Fruit fly (Drosophila melanogaster) whole organism, embryonic: ENCODE measurements around the gene qm.

Source experiments
- Abd-B ChIP-seq: fragments of 200-800 bp; sonication (Bioruptor generic); optimal IDR thresholded peaks from 2 replicates; lab custom pipeline; 2018; ENCODE audit warnings: missing biosample characterization, mild to moderate bottlenecking, missing genetic modification characterization, moderate library complexity
- Bteb2 ChIP-seq: fragments of 200-800 bp; sonication (Bioruptor generic); optimal IDR thresholded peaks from 2 replicates; lab custom pipeline; 2016; ENCODE audit warnings: missing biosample characterization, missing genetic modification characterization
- CG11695 ChIP-seq: fragments of 200-800 bp; sonication (Bioruptor generic); IDR thresholded peaks from 3 replicates; pipeline ENCODE4 v1.3.6; 2022; ENCODE audit warnings: missing biosample characterization, missing genetic modification characterization
- CG12236 ChIP-seq: fragments of 200-800 bp; sonication (Bioruptor generic); optimal IDR thresholded peaks from 2 replicates; lab custom pipeline; 2016; ENCODE audit warnings: missing biosample characterization, missing genetic modification characterization
- CG15479 ChIP-seq: fragments of 200-800 bp; sonication (Bioruptor generic); optimal IDR thresholded peaks from 3 replicates; lab custom pipeline; 2019; ENCODE audit warnings: missing biosample characterization, mild to moderate bottlenecking, missing genetic modification characterization, moderate library complexity
- CG16779 ChIP-seq: fragments of 200-800 bp; sonication (Bioruptor generic); IDR thresholded peaks from 2 replicates; pipeline ENCODE4 v1.3.6; 2022; ENCODE audit warnings: missing biosample characterization, missing genetic modification characterization
- CG17186 ChIP-seq: fragments of 200-800 bp; sonication (Bioruptor generic); optimal IDR thresholded peaks from 3 replicates; lab custom pipeline; 2017; ENCODE audit warnings: missing biosample characterization, missing genetic modification reagents, missing genetic modification characterization
- CG17359 ChIP-seq: fragments of 200-800 bp; sonication (Bioruptor generic); optimal IDR thresholded peaks from 3 replicates; lab custom pipeline; 2018; ENCODE audit warnings: missing biosample characterization, mild to moderate bottlenecking, missing genetic modification characterization, moderate library complexity
- CG2875 ChIP-seq: fragments of 200-800 bp; sonication (Bioruptor generic); optimal IDR thresholded peaks from 2 replicates; lab custom pipeline; 2017; ENCODE audit warnings: missing biosample characterization, mild to moderate bottlenecking, missing genetic modification characterization, missing genetic modification reagents
- CG4617 ChIP-seq: fragments of 200-800 bp; sonication (Bioruptor generic); optimal IDR thresholded peaks from 3 replicates; lab custom pipeline; 2016; ENCODE audit warnings: missing biosample characterization, missing genetic modification characterization, borderline replicate concordance
- CG4730 ChIP-seq: fragments of 200-800 bp; sonication (Bioruptor generic); IDR thresholded peaks from 2 replicates; pipeline ENCODE4 v1.3.6; 2022; ENCODE audit warnings: missing biosample characterization, missing genetic modification characterization
- CG4854 ChIP-seq: fragments of 200-800 bp; sonication (Bioruptor generic); optimal IDR thresholded peaks from 2 replicates; lab custom pipeline; 2016; ENCODE audit warnings: missing biosample characterization, missing genetic modification characterization, inconsistent platforms
- CG7786 ChIP-seq: fragments of 200-800 bp; sonication (Bioruptor generic); optimal IDR thresholded peaks from 2 replicates; lab custom pipeline; 2016; ENCODE audit warnings: missing biosample characterization, missing genetic modification characterization
- CG8089 ChIP-seq: fragments of 200-800 bp; sonication (Bioruptor generic); optimal IDR thresholded peaks from 3 replicates; lab custom pipeline; 2016; ENCODE audit warnings: missing biosample characterization, missing genetic modification characterization
- Chrac-16 ChIP-seq: fragments of 200-800 bp; sonication (Bioruptor generic); optimal IDR thresholded peaks from 3 replicates; lab custom pipeline; 2016; ENCODE audit warnings: missing biosample characterization, missing genetic modification characterization
- D ChIP-seq, 2 experiments: fragments of 200-800 bp in 1 of 2; fragments of >200 bp in 1 of 2; sonication (Bioruptor generic) in 1 of 2; optimal IDR thresholded peaks; 2 replicates in 1 of 2; 3 replicates in 1 of 2; lab custom pipeline; 2017; ENCODE audit warnings: mild to moderate bottlenecking in 1 of 2, missing biosample characterization in 1 of 2, missing genetic modification characterization in 1 of 2, missing genetic modification reagents in 1 of 2
- Dref ChIP-seq: fragments of 200-800 bp; sonication (Bioruptor generic); IDR thresholded peaks from 2 replicates; pipeline ENCODE4 v1.3.6; 2022; ENCODE audit warnings: missing biosample characterization, missing genetic modification characterization
- HLH54F ChIP-seq: fragments of 200-800 bp; sonication (Bioruptor generic); optimal IDR thresholded peaks from 3 replicates; lab custom pipeline; 2016; ENCODE audit warnings: missing biosample characterization, missing genetic modification characterization
- Mad ChIP-seq: fragments of 200-800 bp; sonication (Bioruptor generic); optimal IDR thresholded peaks from 2 replicates; lab custom pipeline; 2016; ENCODE audit warnings: missing biosample characterization, missing genetic modification characterization
- Med ChIP-seq: fragments of 200-800 bp; sonication (Bioruptor generic); peaks from one replicate; lab custom pipeline; 2016; ENCODE audit warnings: missing biosample characterization, missing genetic modification characterization, mild to moderate bottlenecking, inconsistent platforms, moderate library complexity
- Myb ChIP-seq: fragments of 200-800 bp; sonication (Bioruptor generic); optimal IDR thresholded peaks from 2 replicates; lab custom pipeline; 2016; ENCODE audit warnings: missing biosample characterization, missing genetic modification characterization
- Neu2 ChIP-seq: fragments of 200-800 bp; sonication (Bioruptor generic); optimal IDR thresholded peaks from 3 replicates; lab custom pipeline; 2016; ENCODE audit warnings: missing biosample characterization, missing genetic modification characterization, borderline replicate concordance
- Ptx1 ChIP-seq: fragments of 200-800 bp; sonication (Bioruptor generic); IDR thresholded peaks from 2 replicates; pipeline ENCODE4 v1.3.6; 2022; ENCODE audit warnings: missing biosample characterization, missing genetic modification characterization
- Scr ChIP-seq: fragments of 200-800 bp; sonication (Bioruptor generic); IDR thresholded peaks from 2 replicates; pipeline ENCODE4 v1.3.6; 2022; ENCODE audit warnings: missing biosample characterization, missing genetic modification characterization; ENCODE audit not compliant: partially characterized antibody
- Sin3A ChIP-seq: fragments of >200 bp; optimal IDR thresholded peaks from 2 replicates; lab custom pipeline; 2018
- Sry-β ChIP-seq: fragments of 200-800 bp; sonication (Bioruptor generic); optimal IDR thresholded peaks from 2 replicates; lab custom pipeline; 2018; ENCODE audit warnings: missing biosample characterization, mild to moderate bottlenecking, missing genetic modification characterization, moderate library complexity
- Stat92E ChIP-seq, 3 experiments: fragments of >200 bp in 2 of 3; fragments of 200-800 bp in 1 of 3; sonication (Bioruptor generic) in 1 of 3; optimal IDR thresholded peaks; 2 replicates each; lab custom pipeline; 2017 to 2019; ENCODE audit warnings: missing biosample characterization in 3 of 3, missing genetic modification characterization in 3 of 3, mild to moderate bottlenecking in 1 of 3, moderate library complexity in 1 of 3
- az2 ChIP-seq: fragments of 200-800 bp; sonication (Bioruptor generic); optimal IDR thresholded peaks from 3 replicates; lab custom pipeline; 2016; ENCODE audit warnings: missing biosample characterization, missing genetic modification characterization
- chn ChIP-seq: fragments of 200-800 bp; sonication (Bioruptor generic); optimal IDR thresholded peaks from 2 replicates; lab custom pipeline; 2016; ENCODE audit warnings: missing biosample characterization, missing genetic modification characterization
- dysf ChIP-seq: fragments of 200-800 bp; sonication (Bioruptor generic); IDR thresholded peaks from 3 replicates; pipeline ENCODE4 v1.3.6; 2022; ENCODE audit warnings: missing biosample characterization, missing genetic modification characterization
- fd3F ChIP-seq: fragments of 200-800 bp; sonication (Bioruptor generic); optimal IDR thresholded peaks from 2 replicates; lab custom pipeline; 2018; ENCODE audit warnings: missing biosample characterization, mild to moderate bottlenecking, missing genetic modification characterization, moderate library complexity
- ftz-f1 ChIP-seq: fragments of 200-800 bp; sonication (Bioruptor generic); optimal IDR thresholded peaks from 2 replicates; lab custom pipeline; 2016; ENCODE audit warnings: missing biosample characterization, missing genetic modification characterization
- gt ChIP-seq: fragments of 200-800 bp; sonication (Bioruptor generic); IDR thresholded peaks from 2 replicates; pipeline ENCODE4 v1.3.6; 2022; ENCODE audit warnings: missing biosample characterization, missing genetic modification characterization
- ham ChIP-seq: fragments of 200-800 bp; sonication (Bioruptor generic); IDR thresholded peaks from 2 replicates; pipeline ENCODE4 v1.3.6; 2022; ENCODE audit warnings: missing biosample characterization, missing genetic modification characterization
- hbn ChIP-seq: fragments of 200-800 bp; sonication (Bioruptor generic); IDR thresholded peaks from 2 replicates; pipeline ENCODE4 v1.3.6; 2022; ENCODE audit warnings: missing biosample characterization, missing genetic modification characterization; ENCODE audit not compliant: partially characterized antibody
- hkb ChIP-seq, 2 experiments: fragments of 200-800 bp in 1 of 2; fragments of >200 bp in 1 of 2; sonication (Bioruptor generic) in 1 of 2; IDR thresholded peaks in 1 of 2; optimal IDR thresholded peaks in 1 of 2; 2 replicates each; pipeline versions ENCODE4 v1.3.6 to Lab custom; 2017 to 2022; ENCODE audit warnings: missing biosample characterization in 1 of 2, missing genetic modification characterization in 1 of 2
- inv ChIP-seq: fragments of 200-800 bp; sonication (Bioruptor generic); IDR thresholded peaks from 2 replicates; pipeline ENCODE4 v1.3.6; 2022; ENCODE audit warnings: missing biosample characterization, missing genetic modification characterization; ENCODE audit not compliant: partially characterized antibody
- jigr1 ChIP-seq: fragments of 200-800 bp; sonication (Bioruptor generic); IDR thresholded peaks from 3 replicates; pipeline ENCODE4 v1.3.6; 2022; ENCODE audit warnings: missing biosample characterization, missing genetic modification characterization
- lilli ChIP-seq: fragments of 200-800 bp; sonication (Bioruptor generic); optimal IDR thresholded peaks from 3 replicates; lab custom pipeline; 2016; ENCODE audit warnings: missing biosample characterization, missing genetic modification characterization
- mam ChIP-seq: fragments of 200-800 bp; sonication (Bioruptor generic); optimal IDR thresholded peaks from 3 replicates; lab custom pipeline; 2016; ENCODE audit warnings: missing biosample characterization, missing genetic modification characterization
- nmo ChIP-seq: fragments of 200-800 bp; sonication (Bioruptor generic); optimal IDR thresholded peaks from 2 replicates; lab custom pipeline; 2018; ENCODE audit warnings: missing biosample characterization, mild to moderate bottlenecking, missing genetic modification characterization, moderate library complexity
- pfk ChIP-seq: fragments of 200-800 bp; sonication (Bioruptor generic); optimal IDR thresholded peaks from 2 replicates; lab custom pipeline; 2018; ENCODE audit warnings: missing biosample characterization, mild to moderate bottlenecking, missing genetic modification characterization, moderate library complexity
- pnt ChIP-seq: fragments of 200-800 bp; sonication (Bioruptor generic); optimal IDR thresholded peaks from 3 replicates; lab custom pipeline; 2016; ENCODE audit warnings: missing biosample characterization, missing genetic modification characterization
- ranshi ChIP-seq: fragments of 200-800 bp; sonication (Bioruptor generic); IDR thresholded peaks from 2 replicates; pipeline ENCODE4 v1.3.6; 2022; ENCODE audit warnings: missing biosample characterization, missing genetic modification characterization
- sens ChIP-seq: fragments of 200-800 bp; sonication (Bioruptor generic); peaks from one replicate; lab custom pipeline; 2016; ENCODE audit warnings: missing biosample characterization, missing genetic modification characterization
- sisA ChIP-seq: fragments of 200-800 bp; sonication (Bioruptor generic); IDR thresholded peaks from 2 replicates; pipeline ENCODE4 v1.3.6; 2022; ENCODE audit warnings: missing biosample characterization, missing genetic modification characterization
- tap ChIP-seq: fragments of 200-800 bp; optimal IDR thresholded peaks from 3 replicates; lab custom pipeline; 2019; ENCODE audit warnings: missing biosample characterization, mild to moderate bottlenecking, missing genetic modification characterization, moderate library complexity
- trem ChIP-seq: fragments of 200-800 bp; optimal IDR thresholded peaks from 3 replicates; lab custom pipeline; 2019; ENCODE audit warnings: missing biosample characterization, mild to moderate bottlenecking, missing genetic modification characterization, moderate library complexity

Gene qm

DNA sequence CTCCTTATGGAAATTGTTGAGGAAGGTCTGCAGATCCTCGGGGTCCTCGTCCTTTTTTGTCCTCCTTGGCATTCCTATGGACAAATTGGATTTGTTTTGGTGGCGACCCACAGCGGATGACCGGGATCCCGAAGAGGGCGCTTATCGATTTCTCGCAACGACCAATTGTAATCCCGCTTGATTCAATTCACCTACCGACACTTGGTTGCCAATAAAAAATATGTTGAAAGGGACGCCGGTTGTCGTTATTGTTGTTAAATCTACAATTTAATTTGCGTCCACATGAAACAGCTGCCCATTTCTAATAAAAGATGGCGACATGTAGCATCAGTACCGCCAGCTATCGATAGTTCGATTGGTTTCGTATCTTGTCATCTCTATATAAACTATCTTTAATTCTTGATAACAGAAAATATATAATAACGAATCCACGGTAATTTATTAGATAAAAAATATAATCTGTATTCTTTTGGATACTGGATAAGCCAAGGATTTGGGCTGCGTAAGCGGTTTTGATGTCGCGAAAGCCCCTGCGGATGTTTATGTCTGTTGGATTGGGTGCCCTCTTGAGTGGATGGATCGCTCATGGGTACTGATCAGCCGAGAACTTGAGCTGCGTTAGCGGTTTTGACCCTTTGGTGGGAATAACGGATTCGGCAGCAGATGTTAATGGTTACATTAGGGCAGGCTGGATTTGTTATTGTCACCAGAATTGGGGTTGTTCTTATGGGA, 8.4 kb downstream of the qm start, which contains the start of gene CTCF (continued):
- TF ChIP-seq trem (tag; lab: Kevin White, UChicago), result peak; percentile 91
- TF ChIP-seq D (optimal IDR thresholded peaks at IDR 0.05; lab: Kevin White, UChicago), result peak; percentile 58
- TF ChIP-seq D (GFP tag; optimal IDR thresholded peaks at IDR 0.05; lab: Kevin White, UChicago), result peak; percentile 1
- peak; percentile 61 for TF ChIP-seq hbn (GFP tag; lab: Robert Waterston, UW)
- TF ChIP-seq Chrac-16 (GFP tag; lab: Kevin White, UChicago), result peak; percentile 27
- peak; percentile 14 for TF ChIP-seq Abd-B (GFP tag; lab: Kevin White, UChicago)
- TF ChIP-seq chn (GFP tag; lab: Kevin White, UChicago), result peak; percentile 18
- TF ChIP-seq pnt (GFP tag; lab: Kevin White, UChicago), result peak; percentile 41
- TF ChIP-seq CG4730, result no peak; the same call in 1 of the 2 replicates
- TF ChIP-seq Ptx1 (GFP tag; lab: Robert Waterston, UW), result peak; percentile 50
- peak; percentile 12 for TF ChIP-seq tap (tag; lab: Kevin White, UChicago)
- peak; percentile 12 for TF ChIP-seq CG2875 (GFP tag; lab: Kevin White, UChicago)
- TF ChIP-seq Med (GFP tag; lab: Kevin White, UChicago), result peak; percentile 88
- peak; percentile 94 for TF ChIP-seq CG4617 (GFP tag; lab: Kevin White, UChicago)
- TF ChIP-seq CG7786 (GFP tag; lab: Kevin White, UChicago), result no peak
- no peak; the same call in 2 of the 3 replicates for TF ChIP-seq jigr1 (GFP tag; lab: Robert Waterston, UW)
- TF ChIP-seq CG17359 (tag; lab: Kevin White, UChicago), result peak; percentile 34
- peak; percentile 60 for TF ChIP-seq Myb
- no peak for TF ChIP-seq CG12236 (GFP tag; lab: Kevin White, UChicago)
- TF ChIP-seq HLH54F (GFP tag; lab: Kevin White, UChicago), result peak; percentile 20
- TF ChIP-seq lilli (GFP tag; lab: Kevin White, UChicago), result peak; percentile 46
- peak in 1 of 3 experiments; percentile 9 for TF ChIP-seq Stat92E (GFP tag; optimal IDR thresholded peaks at IDR 0.05; lab: Kevin White, UChicago)
- TF ChIP-seq dysf (GFP tag; lab: Robert Waterston, UW), result peak; percentile 67; the same call in 2 of the 3 replicates
- peak; percentile 22; the same call in 1 of the 2 replicates for TF ChIP-seq gt
- TF ChIP-seq CG15479 (GFP tag; lab: Kevin White, UChicago), result no peak
- peak; percentile 87 for TF ChIP-seq sens (GFP tag; lab: Kevin White, UChicago)
- peak; percentile 29 for TF ChIP-seq ftz-f1 (GFP tag; lab: Kevin White, UChicago)
- TF ChIP-seq Sin3A (lab: Kevin White, UChicago), result peak; percentile 44
- TF ChIP-seq sisA, result peak; percentile 19; the same call in 1 of the 2 replicates
- peak; percentile 31 for TF ChIP-seq az2
- TF ChIP-seq nmo (GFP tag; lab: Kevin White, UChicago), result peak; percentile 90
- TF ChIP-seq CG16779 (GFP tag; lab: Robert Waterston, UW), result no peak
- peak; percentile 30 for TF ChIP-seq Sry-β
- TF ChIP-seq ham (GFP tag; lab: Robert Waterston, UW), result no peak
- peak; percentile 29 for TF ChIP-seq CG4854
- TF ChIP-seq Scr, result peak; percentile 80
- peak; percentile 55; the same call in 1 of the 2 replicates for TF ChIP-seq inv (GFP tag; lab: Robert Waterston, UW)
- no peak for TF ChIP-seq CG11695 (GFP tag; lab: Robert Waterston, UW)
- peak; percentile 16 for TF ChIP-seq pfk
- TF ChIP-seq Bteb2 (GFP tag; lab: Kevin White, UChicago), result peak; percentile 5
- TF ChIP-seq ranshi (GFP tag; lab: Robert Waterston, UW), result no peak
- peak; percentile 61 for TF ChIP-seq CG17186 (GFP tag; lab: Kevin White, UChicago)
- TF ChIP-seq fd3F (GFP tag; lab: Kevin White, UChicago), result peak; percentile 4
- no peak for TF ChIP-seq Neu2 (GFP tag; lab: Kevin White, UChicago)
- TF ChIP-seq Mad, result peak; percentile 17
- peak; percentile 76 for TF ChIP-seq Dref (GFP tag; lab: Robert Waterston, UW)
- peak; percentile 2 for TF ChIP-seq CG8089 (GFP tag; lab: Kevin White, UChicago)
- TF ChIP-seq mam (GFP tag; lab: Kevin White, UChicago), result peak; percentile 23
- no peak for TF ChIP-seq hkb (optimal IDR thresholded peaks at IDR 0.05; lab: Kevin White, UChicago)
- 0 out of 2 replicates have a peak, but pooled peaks have one; percentile 31 for TF ChIP-seq hkb (GFP tag; IDR thresholded peaks at IDR 0.05; lab: Robert Waterston, UW)
